Fruit fly (Drosophila melanogaster): ENCODE data around the gene CG12316.

The CG12316 gene

DNA sequence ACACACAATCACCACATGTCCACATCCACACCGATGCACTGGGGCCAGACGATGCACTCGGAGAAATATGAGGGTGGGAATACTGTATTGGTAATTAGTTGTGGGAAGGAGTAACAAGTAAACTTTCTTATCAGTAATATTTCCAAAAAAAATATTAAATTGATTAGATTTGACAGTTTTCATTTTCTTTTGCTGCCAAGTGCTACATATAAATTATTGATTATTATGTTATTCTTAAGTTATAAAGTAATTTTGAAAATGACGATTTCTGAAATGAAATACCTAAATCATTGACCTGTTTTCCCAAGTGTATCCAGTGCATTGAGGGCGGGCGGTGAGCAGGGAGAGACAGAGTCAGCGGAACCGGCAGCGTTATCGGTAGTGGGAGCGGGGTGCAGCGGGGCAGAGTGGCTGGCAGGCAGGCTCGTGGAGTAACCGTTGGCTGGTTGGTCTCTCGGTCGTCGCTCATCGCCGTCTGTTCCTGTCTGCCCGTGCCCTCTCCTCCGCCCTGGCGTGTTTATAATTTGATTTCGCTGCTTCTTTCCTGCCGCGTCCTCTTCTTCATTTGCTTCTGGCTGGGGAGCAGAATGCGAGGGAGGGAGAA, 28.9 kb downstream of the CG12316 start (continued):
- TF ChIP-seq row (GFP tag; IDR thresholded peaks at IDR 0.05) (peak; percentile 54; the same call in 2 of the 3 replicates), chm (GFP tag; IDR thresholded peaks at IDR 0.05) (no peak), Oli (tag; optimal IDR thresholded peaks at IDR 0.05) (peak; percentile 63), CG14014 (GFP tag; IDR thresholded peaks at IDR 0.05) (no peak), ind (GFP tag; optimal IDR thresholded peaks at IDR 0.05) (peak; percentile 19), CG10274 (GFP tag; optimal IDR thresholded peaks at IDR 0.05) (no peak), CG10462 (GFP tag; optimal IDR thresholded peaks at IDR 0.05) (no peak), ap (GFP tag; IDR thresholded peaks at IDR 0.05) (no peak), CG11456 (GFP tag; IDR thresholded peaks at IDR 0.05) (no peak), CG34422 (GFP tag; IDR thresholded peaks at IDR 0.05) (no peak; the same call in 2 of the 3 replicates), Awh (GFP tag; IDR thresholded peaks at IDR 0.05) (no peak), HLH54F (GFP tag; optimal IDR thresholded peaks at IDR 0.05) (no peak), CG11723 (GFP tag; optimal IDR thresholded peaks at IDR 0.05) (no peak), br (optimal IDR thresholded peaks at IDR 0.05) (no peak), CG12744 (GFP tag; optimal IDR thresholded peaks at IDR 0.05) (no peak), Atf6 (GFP tag; IDR thresholded peaks at IDR 0.05) (no peak), CG5953 (GFP tag; IDR thresholded peaks at IDR 0.05) (no peak), CG9876 (GFP tag; optimal IDR thresholded peaks at IDR 0.05) (no peak), CG10147 (GFP tag; optimal IDR thresholded peaks at IDR 0.05) (no peak), CkIIα-i1 (GFP tag; IDR thresholded peaks at IDR 0.05) (no peak), al (GFP tag; IDR thresholded peaks at IDR 0.05) (no peak), CG15696 (tag; optimal IDR thresholded peaks at IDR 0.05) (peak; percentile 53), CG4282 (GFP tag; optimal IDR thresholded peaks at IDR 0.05) (no peak), CG43689 (GFP tag; IDR thresholded peaks at IDR 0.05) (no peak), Hey (tag; optimal IDR thresholded peaks at IDR 0.05) (no peak), CG6791 (GFP tag; IDR thresholded peaks at IDR 0.05; ENCODE audit: partially characterized antibody) (no peak), CG8359 (GFP tag; optimal IDR thresholded peaks at IDR 0.05; ENCODE audit: borderline replicate concordance) (peak; percentile 3), ato (GFP tag; IDR thresholded peaks at IDR 0.05; ENCODE audit: partially characterized antibody) (no peak), CG7786 (GFP tag; optimal IDR thresholded peaks at IDR 0.05) (no peak), en (GFP tag; optimal IDR thresholded peaks at IDR 0.05) (no peak), CG9817 (tag; optimal IDR thresholded peaks at IDR 0.05) (no peak), lov (optimal IDR thresholded peaks at IDR 0.05) (no peak), lov (GFP tag; IDR thresholded peaks at IDR 0.05) (no peak), sisA (GFP tag; IDR thresholded peaks at IDR 0.05) (peak; percentile 41; the same call in 1 of the 2 replicates), cato (GFP tag; optimal IDR thresholded peaks at IDR 0.05; ENCODE audit: borderline replicate concordance) (no peak), run (tag; optimal IDR thresholded peaks at IDR 0.05) (no peak), sug (tag; optimal IDR thresholded peaks at IDR 0.05) (no peak), CG2129 (GFP tag; IDR thresholded peaks at IDR 0.05; ENCODE audit: partially characterized antibody) (no peak), Opbp (GFP tag; IDR thresholded peaks at IDR 0.05; ENCODE audit: partially characterized antibody) (no peak), dmrt99B (tag; optimal IDR thresholded peaks at IDR 0.05) (no peak), Gsc (GFP tag; IDR thresholded peaks at IDR 0.05) (no peak), CG17361 (GFP tag; IDR thresholded peaks at IDR 0.05) (peak; percentile 89), twi (tag; optimal IDR thresholded peaks at IDR 0.05) (peak; percentile 20), CG10366 (GFP tag; IDR thresholded peaks at IDR 0.05) (peak; percentile 9; the same call in 1 of the 2 replicates), CG10209 (GFP tag; optimal IDR thresholded peaks at IDR 0.05) (no peak), Hr78 (GFP tag; optimal IDR thresholded peaks at IDR 0.05) (no peak), gt (GFP tag; IDR thresholded peaks at IDR 0.05) (no peak), Dll (GFP tag; IDR thresholded peaks at IDR 0.05; ENCODE audit: partially characterized antibody) (no peak), CG14710 (tag; optimal IDR thresholded peaks at IDR 0.05) (peak; percentile 74), CG15073 (GFP tag; optimal IDR thresholded peaks at IDR 0.05) (no peak), CG15011 (GFP tag; optimal IDR thresholded peaks at IDR 0.05) (no peak)
